Worm (Caenorhabditis elegans): Measurements from ENCODE around the gene sre-41.

sre-41 gene

DNA sequence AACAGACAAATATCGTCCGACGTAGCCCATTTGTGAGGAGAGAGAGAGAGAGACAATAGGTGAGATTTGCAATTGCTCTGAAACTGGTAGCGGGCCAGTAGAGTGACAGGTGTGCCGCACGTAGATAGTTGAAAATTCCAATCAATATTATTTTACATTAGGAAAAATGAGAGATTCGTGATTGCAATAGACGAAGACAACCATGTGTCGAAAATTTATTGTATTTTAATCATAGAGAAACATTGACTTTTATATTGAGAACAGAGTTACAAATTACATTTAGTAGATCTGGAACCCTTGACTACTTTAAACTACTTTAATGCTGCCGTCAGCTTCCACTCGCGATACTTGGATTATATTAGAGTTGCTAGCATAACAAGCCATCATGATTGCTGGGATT, 24.3 kb downstream of the sre-41 start, which contains the start of gene Y57A10C.1:
TSS of gene Y57A10C.1 (minus strand) at position 101 of the 400 bp plus-strand sequence.
- no peak for TF ChIP-seq pbrm-1 (GFP tag; IDR thresholded peaks at IDR 0.05)
- no peak for TF ChIP-seq C17E4.6 (GFP tag; IDR thresholded peaks at IDR 0.05)
- no peak for TF ChIP-seq F57C9.4 (tag; optimal IDR thresholded peaks at IDR 0.05)
- TF ChIP-seq madf-10 (tag; optimal IDR thresholded peaks at IDR 0.05): no peak
- TF ChIP-seq lag-1 (GFP tag; IDR thresholded peaks at IDR 0.05): no peak
- no peak for TF ChIP-seq mcd-1 (GFP tag; IDR thresholded peaks at IDR 0.05)
- no peak for TF ChIP-seq tbx-9 (tag; optimal IDR thresholded peaks at IDR 0.05; ENCODE audit: borderline replicate concordance)
- no peak for TF ChIP-seq aptf-2 (GFP tag; conservative IDR thresholded peaks at IDR 0.05)
- no peak for TF ChIP-seq F10E7.11 (tag; optimal IDR thresholded peaks at IDR 0.05)
- no peak for TF ChIP-seq unc-130 (GFP tag; optimal IDR thresholded peaks at IDR 0.05)
- TF ChIP-seq ceh-91 (GFP tag; IDR thresholded peaks at IDR 0.05): no peak
- no peak for TF ChIP-seq chd-7 (tag; optimal IDR thresholded peaks at IDR 0.05)
- no peak for TF ChIP-seq akir-1 (GFP tag; optimal IDR thresholded peaks at IDR 0.05)
- TF ChIP-seq nfyb-1 (GFP tag; IDR thresholded peaks at IDR 0.05): no peak

DNA sequence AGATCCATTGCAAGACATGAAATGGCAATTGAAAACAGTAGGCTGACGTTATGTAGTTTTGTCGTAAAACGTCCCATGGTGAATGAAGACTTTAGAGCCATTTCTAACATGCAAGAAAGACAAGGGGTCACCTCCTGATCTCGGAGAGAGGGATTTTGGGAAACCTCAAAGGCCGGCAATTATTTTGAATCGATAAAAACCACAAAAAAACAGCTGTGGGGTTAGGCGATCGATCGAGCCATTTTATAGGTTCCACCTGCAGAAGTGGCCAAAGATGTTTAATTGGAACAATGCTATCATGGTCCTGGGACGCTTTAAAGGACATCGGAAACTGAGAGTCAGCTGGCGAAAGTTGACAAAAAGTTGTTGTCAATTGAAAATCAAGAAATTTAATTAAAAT, 26.7 kb downstream of the sre-41 start, which contains the start of gene Y57A10C.11:
TSS of gene Y57A10C.11 (minus strand) at position 101 of the 400 bp plus-strand sequence.
- no peak for TF ChIP-seq tbx-9 (tag; optimal IDR thresholded peaks at IDR 0.05; ENCODE audit: borderline replicate concordance)
- no peak for TF ChIP-seq snpc-4 (GFP tag; optimal IDR thresholded peaks at IDR 0.05)
- TF ChIP-seq snpc-4 (tag; optimal IDR thresholded peaks at IDR 0.05): no peak
- TF ChIP-seq cebp-2 (GFP tag; IDR thresholded peaks at IDR 0.05): no peak
- TF ChIP-seq zim-3 (tag; optimal IDR thresholded peaks at IDR 0.05): no peak

DNA sequence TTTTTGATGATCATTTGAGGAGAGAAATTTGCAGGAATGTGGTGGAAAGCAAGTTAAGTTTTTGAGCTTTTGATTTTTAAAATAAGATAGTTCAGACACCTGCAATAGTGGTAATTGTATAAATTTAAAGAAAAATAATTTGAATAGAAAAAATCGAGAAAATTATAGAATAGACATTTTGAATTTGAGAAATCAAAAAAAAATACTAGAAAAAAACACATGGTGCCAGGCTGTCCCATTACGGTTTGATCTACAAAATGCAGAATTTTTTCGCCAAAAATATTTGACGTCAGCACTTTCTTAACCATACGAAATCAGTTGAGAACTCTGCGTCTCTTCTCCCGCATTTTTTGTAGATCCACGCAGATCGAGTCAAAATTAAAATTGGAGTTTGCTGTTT, 29.4 kb downstream of the sre-41 start, which contains the start of gene sre-27:
TSS of gene sre-27 (minus strand) at position 101 of the 400 bp plus-strand sequence.
- TF ChIP-seq ets-4 (GFP tag; optimal IDR thresholded peaks at IDR 0.05) (no peak), ztf-25 (GFP tag; IDR thresholded peaks at IDR 0.05) (no peak), sea-2 (GFP tag; IDR thresholded peaks at IDR 0.05) (no peak), bed-2 (GFP tag; IDR thresholded peaks at IDR 0.05) (no peak), ztf-18 (tag; optimal IDR thresholded peaks at IDR 0.05) (no peak), F55B11.4 (tag; optimal IDR thresholded peaks at IDR 0.05; ENCODE audit: borderline replicate concordance, insufficient read depth) (no peak), Y56A3A.18 (GFP tag; IDR thresholded peaks at IDR 0.05) (no peak), unc-130 (GFP tag; optimal IDR thresholded peaks at IDR 0.05) (no peak), F23B12.7 (tag; optimal IDR thresholded peaks at IDR 0.05; ENCODE audit: insufficient read depth) (no peak), lag-1 (GFP tag; IDR thresholded peaks at IDR 0.05) (no peak), F39B2.1 (GFP tag; IDR thresholded peaks at IDR 0.05) (no peak), let-526 (GFP tag; IDR thresholded peaks at IDR 0.05) (no peak), ama-1 (optimal IDR thresholded peaks at IDR 0.05) (no peak), ama-1 (GFP tag; optimal IDR thresholded peaks at IDR 0.05) (no peak), Y67H2A.10 (GFP tag; conservative IDR thresholded peaks at IDR 0.05) (no peak), atf-7 (tag; optimal IDR thresholded peaks at IDR 0.05) (no peak), Y95B8A.8 (GFP tag; IDR thresholded peaks at IDR 0.05) (no peak)

DNA sequence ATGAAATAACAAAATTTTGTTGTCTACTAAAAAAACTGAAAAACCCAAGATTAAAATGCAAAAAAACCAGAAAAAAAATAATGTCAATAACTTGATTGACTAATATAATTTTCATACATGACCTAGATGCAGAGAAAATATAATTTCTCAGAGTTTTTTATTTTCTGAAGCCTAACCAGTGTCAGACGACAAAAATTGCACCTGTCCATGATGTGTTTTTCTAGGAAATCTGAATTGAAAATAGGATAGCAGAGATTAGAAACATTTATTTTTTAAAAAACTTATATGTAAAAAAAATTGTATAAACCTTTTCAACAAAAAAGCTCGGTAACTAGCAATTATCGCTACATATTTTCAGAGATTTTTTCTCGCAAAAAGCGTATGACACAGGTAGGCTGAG, 29.9 kb downstream of the sre-41 start:
- TF ChIP-seq lsl-1 (GFP tag; optimal IDR thresholded peaks at IDR 0.05): no peak
- no peak for TF ChIP-seq ztf-28 (GFP tag; IDR thresholded peaks at IDR 0.05)
- no peak for TF ChIP-seq let-526 (GFP tag; IDR thresholded peaks at IDR 0.05)
- TF ChIP-seq ztf-25 (GFP tag; IDR thresholded peaks at IDR 0.05): no peak

Data from whole organism, young adult.